Fruit fly (Drosophila melanogaster) whole organism, embryonic: Measurements from ENCODE around the gene sxe2.

Experiments
- Adf1 ChIP-seq: fragments of 200-800 bp; sonication (Bioruptor generic); IDR thresholded peaks from 2 replicates; pipeline ENCODE4 v1.3.6; 2022; ENCODE audit warnings: missing biosample characterization, missing genetic modification characterization
- BEAF-32 ChIP-seq: fragments of 200-800 bp; sonication (Bioruptor generic); optimal IDR thresholded peaks from 3 replicates; lab custom pipeline; 2017; ENCODE audit warnings: missing biosample characterization, missing genetic modification characterization, mild to moderate bottlenecking, moderate library complexity, missing genetic modification reagents
- CG10431 ChIP-seq: fragments of 200-800 bp; sonication (Bioruptor generic); optimal IDR thresholded peaks from 3 replicates; lab custom pipeline; 2018; ENCODE audit warnings: missing biosample characterization, mild to moderate bottlenecking, missing genetic modification characterization
- CG15696 ChIP-seq: fragments of 200-800 bp; sonication (Bioruptor generic); optimal IDR thresholded peaks from 2 replicates; lab custom pipeline; 2019; ENCODE audit warnings: missing biosample characterization, mild to moderate bottlenecking, missing genetic modification characterization, moderate library complexity
- CG18262 ChIP-seq: fragments of 200-800 bp; optimal IDR thresholded peaks from 3 replicates; lab custom pipeline; 2019; ENCODE audit warnings: missing biosample characterization, mild to moderate bottlenecking, missing genetic modification characterization, moderate library complexity
- CG18764 ChIP-seq: fragments of 200-800 bp; sonication (Bioruptor generic); optimal IDR thresholded peaks from 3 replicates; lab custom pipeline; 2016; ENCODE audit warnings: missing biosample characterization, missing genetic modification characterization
- CG34376 ChIP-seq: fragments of 200-800 bp; sonication (Bioruptor generic); optimal IDR thresholded peaks from 2 replicates; lab custom pipeline; 2018; ENCODE audit warnings: missing biosample characterization, mild to moderate bottlenecking, missing genetic modification characterization
- CG3726 ChIP-seq: fragments of 200-800 bp; sonication (Bioruptor generic); IDR thresholded peaks from 3 replicates; pipeline ENCODE4, ENCODE4 v1.3.6; 2022; ENCODE audit warnings: missing biosample characterization, missing genetic modification characterization
- CG6175 ChIP-seq: fragments of 200-800 bp; sonication (Bioruptor generic); IDR thresholded peaks from 3 replicates; pipeline ENCODE4 v1.3.6; 2022; ENCODE audit warnings: missing biosample characterization, missing genetic modification characterization
- CG6689 ChIP-seq: fragments of 200-800 bp; sonication (Bioruptor generic); IDR thresholded peaks from 2 replicates; pipeline ENCODE4 v1.3.6; 2022; ENCODE audit warnings: missing biosample characterization, missing genetic modification characterization
- CG7928 ChIP-seq: fragments of 200-800 bp; sonication (Bioruptor generic); optimal IDR thresholded peaks from 2 replicates; lab custom pipeline; 2017; ENCODE audit warnings: missing biosample characterization, mild to moderate bottlenecking, missing genetic modification characterization
- CG8281 ChIP-seq: fragments of 200-800 bp; sonication (Bioruptor generic); optimal IDR thresholded peaks from 2 replicates; lab custom pipeline; 2018; ENCODE audit warnings: missing biosample characterization, mild to moderate bottlenecking, missing genetic modification characterization, moderate library complexity
- D19A ChIP-seq: fragments of 200-800 bp; optimal IDR thresholded peaks from 3 replicates; lab custom pipeline; 2019; ENCODE audit warnings: missing biosample characterization, mild to moderate bottlenecking, missing genetic modification characterization, moderate library complexity
- Dbx ChIP-seq: fragments of 200-800 bp; sonication (Bioruptor generic); IDR thresholded peaks from 3 replicates; pipeline ENCODE4 v1.3.6; 2022; ENCODE audit warnings: missing biosample characterization, missing genetic modification characterization
- H15 ChIP-seq: fragments of 200-800 bp; sonication (Bioruptor generic); IDR thresholded peaks from 3 replicates; pipeline ENCODE4 v1.3.6; 2022; ENCODE audit warnings: missing biosample characterization, missing genetic modification characterization
- HHEX ChIP-seq: fragments of 200-800 bp; sonication (Bioruptor generic); optimal IDR thresholded peaks from 3 replicates; lab custom pipeline; 2017; ENCODE audit warnings: missing biosample characterization, mild to moderate bottlenecking, missing genetic modification characterization, missing genetic modification reagents
- HLH4C ChIP-seq: fragments of 200-800 bp; sonication (Bioruptor generic); IDR thresholded peaks from 3 replicates; pipeline ENCODE4 v1.3.6; 2022; ENCODE audit warnings: missing biosample characterization, missing genetic modification characterization; ENCODE audit not compliant: partially characterized antibody
- HLHmδ ChIP-seq: fragments of 200-800 bp; sonication (Bioruptor generic); optimal IDR thresholded peaks from 2 replicates; lab custom pipeline; 2018; ENCODE audit warnings: missing biosample characterization, mild to moderate bottlenecking, missing genetic modification characterization, moderate library complexity
- Hand ChIP-seq: fragments of 200-800 bp; sonication (Bioruptor generic); optimal IDR thresholded peaks from 2 replicates; lab custom pipeline; 2017; ENCODE audit warnings: mild to moderate bottlenecking, missing biosample characterization, missing genetic modification reagents, missing genetic modification characterization
- Hr3 ChIP-seq: fragments of 200-800 bp; sonication (Bioruptor generic); optimal IDR thresholded peaks from 3 replicates; lab custom pipeline; 2016; ENCODE audit warnings: missing biosample characterization, missing genetic modification characterization
- Hr39 ChIP-seq: fragments of >200 bp; optimal IDR thresholded peaks from 2 replicates; lab custom pipeline; 2017
- NK7.1 ChIP-seq: fragments of 200-800 bp; sonication (Bioruptor generic); optimal IDR thresholded peaks from 3 replicates; lab custom pipeline; 2016; ENCODE audit warnings: missing biosample characterization, missing genetic modification characterization
- Stat92E ChIP-seq, 3 experiments: fragments of >200 bp in 2 of 3; fragments of 200-800 bp in 1 of 3; sonication (Bioruptor generic) in 1 of 3; optimal IDR thresholded peaks; 2 replicates each; lab custom pipeline; 2017 to 2019; ENCODE audit warnings: missing biosample characterization in 3 of 3, missing genetic modification characterization in 3 of 3, mild to moderate bottlenecking in 1 of 3, moderate library complexity in 1 of 3
- bsh ChIP-seq, 2 experiments: fragments of 200-800 bp; sonication (Bioruptor generic); optimal IDR thresholded peaks; 2 replicates each; lab custom pipeline; 2017 to 2018; ENCODE audit warnings: mild to moderate bottlenecking in 2 of 2, missing biosample characterization in 2 of 2, missing genetic modification characterization in 2 of 2, moderate library complexity in 1 of 2
- cwo ChIP-seq: fragments of 200-800 bp; sonication (Bioruptor generic); optimal IDR thresholded peaks from 3 replicates; lab custom pipeline; 2017; ENCODE audit warnings: missing biosample characterization, missing genetic modification characterization, mild to moderate bottlenecking, moderate library complexity, missing genetic modification reagents
- dimm ChIP-seq: fragments of 200-800 bp; sonication (Bioruptor generic); IDR thresholded peaks from 2 replicates; pipeline ENCODE4 v1.3.6; 2022; ENCODE audit warnings: missing biosample characterization, missing genetic modification characterization
- fu2 ChIP-seq: fragments of 200-800 bp; sonication (Bioruptor generic); optimal IDR thresholded peaks from 2 replicates; lab custom pipeline; 2016; ENCODE audit warnings: missing biosample characterization, missing genetic modification characterization
- gt ChIP-seq: fragments of 200-800 bp; sonication (Bioruptor generic); IDR thresholded peaks from 2 replicates; pipeline ENCODE4 v1.3.6; 2022; ENCODE audit warnings: missing biosample characterization, missing genetic modification characterization
- ham ChIP-seq: fragments of 200-800 bp; sonication (Bioruptor generic); IDR thresholded peaks from 2 replicates; pipeline ENCODE4 v1.3.6; 2022; ENCODE audit warnings: missing biosample characterization, missing genetic modification characterization
- hb ChIP-seq: fragments of 200-800 bp; sonication (Bioruptor generic); IDR thresholded peaks from 3 replicates; pipeline ENCODE4 v1.3.6; 2022; ENCODE audit warnings: missing biosample characterization, missing genetic modification characterization; ENCODE audit not compliant: partially characterized antibody
- insv ChIP-seq, 2 experiments: fragments of 200-800 bp; sonication (Bioruptor generic); optimal IDR thresholded peaks; 3 replicates each; lab custom pipeline; 2016 to 2018; ENCODE audit warnings: missing biosample characterization in 2 of 2, missing genetic modification characterization in 2 of 2
- inv ChIP-seq: fragments of 200-800 bp; sonication (Bioruptor generic); IDR thresholded peaks from 2 replicates; pipeline ENCODE4 v1.3.6; 2022; ENCODE audit warnings: missing biosample characterization, missing genetic modification characterization; ENCODE audit not compliant: partially characterized antibody
- lbe ChIP-seq: fragments of 200-800 bp; sonication (Bioruptor generic); optimal IDR thresholded peaks from 2 replicates; lab custom pipeline; 2016; ENCODE audit warnings: missing biosample characterization, mild to moderate bottlenecking, missing genetic modification characterization
- nau ChIP-seq: fragments of 200-800 bp; sonication (Bioruptor generic); optimal IDR thresholded peaks from 3 replicates; lab custom pipeline; 2017; ENCODE audit warnings: missing biosample characterization, mild to moderate bottlenecking, missing genetic modification characterization, missing genetic modification reagents
- nerfin-1 ChIP-seq: fragments of 200-800 bp; sonication (Bioruptor generic); optimal IDR thresholded peaks from 3 replicates; lab custom pipeline; 2019; ENCODE audit warnings: missing biosample characterization, mild to moderate bottlenecking, missing genetic modification characterization, moderate library complexity
- org-1 ChIP-seq: fragments of 200-800 bp; sonication (Bioruptor generic); optimal IDR thresholded peaks from 2 replicates; lab custom pipeline; 2017; ENCODE audit warnings: missing biosample characterization, missing genetic modification characterization
- peb ChIP-seq: fragments of 200-800 bp; sonication (Bioruptor generic); IDR thresholded peaks from 2 replicates; pipeline ENCODE4 v1.3.6; 2022; ENCODE audit warnings: missing biosample characterization, missing genetic modification characterization
- prd ChIP-seq, 3 experiments: fragments of >200 bp in 2 of 3; fragments of 200-800 bp in 1 of 3; sonication (Bioruptor generic) in 1 of 3; optimal IDR thresholded peaks in 2 of 3; IDR thresholded peaks in 1 of 3; 2 replicates in 2 of 3; 3 replicates in 1 of 3; pipeline versions ENCODE4 v1.3.6 to Lab custom; 2017 to 2022; ENCODE audit warnings: missing biosample characterization in 1 of 3, missing genetic modification characterization in 1 of 3
- repo ChIP-seq: fragments of 200-800 bp; sonication (Bioruptor generic); optimal IDR thresholded peaks from 2 replicates; lab custom pipeline; 2016; ENCODE audit warnings: missing biosample characterization, missing genetic modification characterization
- so ChIP-seq: fragments of 200-800 bp; sonication (Bioruptor generic); IDR thresholded peaks from 3 replicates; pipeline ENCODE4 v1.3.6; 2022; ENCODE audit warnings: missing biosample characterization, missing genetic modification characterization
- sug ChIP-seq: fragments of 200-800 bp; optimal IDR thresholded peaks from 2 replicates; lab custom pipeline; 2019; ENCODE audit warnings: missing biosample characterization, mild to moderate bottlenecking, missing genetic modification characterization, moderate library complexity
- tup ChIP-seq: fragments of 200-800 bp; sonication (Bioruptor generic); optimal IDR thresholded peaks from 2 replicates; lab custom pipeline; 2016; ENCODE audit warnings: missing biosample characterization, mild to moderate bottlenecking, missing genetic modification characterization, moderate library complexity
- usp ChIP-seq: fragments of >200 bp; optimal IDR thresholded peaks from 2 replicates; lab custom pipeline; 2017; ENCODE audit warnings: missing biosample characterization, missing genetic modification characterization
- vnd ChIP-seq: fragments of 200-800 bp; sonication (Bioruptor generic); IDR thresholded peaks from 3 replicates; pipeline ENCODE4 v1.3.6; 2022; ENCODE audit warnings: missing biosample characterization, missing genetic modification characterization; ENCODE audit not compliant: partially characterized antibody
- zen ChIP-seq: fragments of 200-800 bp; sonication (Bioruptor generic); optimal IDR thresholded peaks from 3 replicates; lab custom pipeline; 2018; ENCODE audit warnings: missing biosample characterization, mild to moderate bottlenecking, missing genetic modification characterization, moderate library complexity
- zf30C ChIP-seq: fragments of 200-800 bp; sonication (Bioruptor generic); optimal IDR thresholded peaks from 3 replicates; lab custom pipeline; 2018; ENCODE audit warnings: missing biosample characterization, mild to moderate bottlenecking, missing genetic modification characterization
- zfh1 ChIP-seq: fragments of 200-800 bp; sonication (Bioruptor generic); IDR thresholded peaks from 3 replicates; pipeline ENCODE4 v1.3.6; 2022; ENCODE audit warnings: missing biosample characterization, missing genetic modification characterization

Gene sxe2

DNA sequence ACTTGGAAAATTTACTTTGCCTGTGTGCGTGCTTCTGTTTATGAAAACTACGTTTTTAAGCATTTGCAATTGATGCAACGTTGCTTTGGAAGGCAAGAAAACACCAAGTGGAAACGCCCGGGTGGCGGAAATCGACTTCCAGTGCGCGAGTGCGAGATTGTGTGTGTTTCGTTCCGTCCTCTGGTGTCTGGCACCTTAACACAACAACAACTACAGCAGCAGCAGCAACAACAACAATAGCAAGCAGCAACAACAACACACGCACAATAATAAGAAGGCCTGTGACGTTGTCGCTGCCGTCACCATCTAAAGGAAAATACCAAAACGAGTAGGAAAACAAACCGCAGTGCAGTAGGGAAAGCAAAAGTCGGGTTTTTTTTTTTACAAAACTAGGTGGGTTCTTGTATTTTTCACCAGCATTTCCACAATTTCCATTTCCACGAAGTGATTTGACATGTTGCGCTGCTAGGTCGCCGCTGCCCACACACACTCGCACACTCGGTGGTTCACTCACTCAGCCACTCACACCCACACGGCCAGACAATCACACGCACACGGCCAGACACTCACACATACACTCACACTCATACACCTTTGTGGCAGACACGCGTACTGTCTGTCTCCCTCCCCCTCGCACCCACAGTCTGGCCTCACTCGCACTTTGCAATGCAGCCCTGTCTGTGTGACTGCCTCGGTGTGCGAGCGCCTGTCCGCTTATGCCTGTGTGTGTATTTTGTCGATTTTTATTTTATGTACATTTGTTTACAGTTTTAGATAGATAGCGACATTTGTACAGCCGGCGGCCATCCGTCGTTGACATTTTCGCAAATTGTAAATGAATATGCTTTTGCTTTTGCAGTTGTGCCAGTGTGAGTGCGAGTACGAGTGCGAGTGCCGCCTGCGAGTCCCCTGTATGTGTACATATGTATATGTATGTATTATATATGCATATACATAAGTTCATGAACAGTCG, 15.9 kb downstream of the sxe2 start (continued):
- no peak for TF ChIP-seq zf30C
- no peak for TF ChIP-seq CG10431 (GFP tag; lab: Kevin White, UChicago)
- peak; percentile 84 for TF ChIP-seq zen (tag; lab: Kevin White, UChicago)
- no peak for TF ChIP-seq fu2 (GFP tag; lab: Kevin White, UChicago)
- TF ChIP-seq gt = no peak
- TF ChIP-seq inv (GFP tag; lab: Robert Waterston, UW) = 0 out of 2 replicates have a peak, but pooled peaks have one; percentile 2
- TF ChIP-seq zfh1 (GFP tag; lab: Robert Waterston, UW) = 0 out of 3 replicates have a peak, but pooled peaks have one; percentile 46
- TF ChIP-seq Dbx (GFP tag; lab: Robert Waterston, UW) = peak; percentile 36; the same call in 1 of the 3 replicates
- peak; percentile 93 for TF ChIP-seq HLHmδ (GFP tag; lab: Kevin White, UChicago)
- peak; percentile 26 for TF ChIP-seq D19A (tag; lab: Kevin White, UChicago)
- no peak for TF ChIP-seq HHEX (GFP tag; lab: Kevin White, UChicago)
- TF ChIP-seq vnd (GFP tag; lab: Robert Waterston, UW) = 0 out of 3 replicates have a peak, but pooled peaks have one; percentile 2
- TF ChIP-seq H15 (GFP tag; lab: Robert Waterston, UW) = no peak
- no peak for TF ChIP-seq NK7.1
- peak; percentile 71 for TF ChIP-seq lbe (GFP tag; lab: Kevin White, UChicago)
- no peak for TF ChIP-seq Hr3 (GFP tag; lab: Kevin White, UChicago)
- TF ChIP-seq CG7928 (GFP tag; lab: Kevin White, UChicago) = no peak
- peak; percentile 51 for TF ChIP-seq cwo
- peak; percentile 33; the same call in 1 of the 2 replicates for TF ChIP-seq peb
- no peak for TF ChIP-seq hb (GFP tag; lab: Robert Waterston, UW)
- no peak for TF ChIP-seq sug (tag; lab: Kevin White, UChicago)
- no peak for TF ChIP-seq Hand (GFP tag; lab: Kevin White, UChicago)
- no peak for TF ChIP-seq dimm
- TF ChIP-seq CG18764 (GFP tag; lab: Kevin White, UChicago) = no peak
- no peak for TF ChIP-seq ham
- no peak for TF ChIP-seq CG18262 (tag; lab: Kevin White, UChicago)
- peak; percentile 28 for TF ChIP-seq repo
- no peak for TF ChIP-seq BEAF-32 (GFP tag; lab: Kevin White, UChicago)
- no peak; the same call in 2 of the 3 replicates for TF ChIP-seq HLH4C (GFP tag; lab: Robert Waterston, UW)
- no peak for TF ChIP-seq CG6689 (GFP tag; lab: Robert Waterston, UW)
- peak in 1 of 2 experiments; percentile 12 for TF ChIP-seq bsh (GFP tag; optimal IDR thresholded peaks at IDR 0.05; lab: Kevin White, UChicago)
- TF ChIP-seq Adf1 (GFP tag; lab: Robert Waterston, UW) = peak; percentile 90
- TF ChIP-seq Stat92E (GFP tag; optimal IDR thresholded peaks at IDR 0.05; lab: Kevin White, UChicago) = peak in 2 of 3 experiments; percentile 32 to 94
- no peak for TF ChIP-seq tup (GFP tag; lab: Kevin White, UChicago)
- no peak for TF ChIP-seq prd (optimal IDR thresholded peaks at IDR 0.05; lab: Kevin White, UChicago)
- peak; percentile 45; the same call in 1 of the 3 replicates for TF ChIP-seq prd (GFP tag; IDR thresholded peaks at IDR 0.05; lab: Robert Waterston, UW)
- peak; percentile 2 for TF ChIP-seq CG15696 (tag; lab: Kevin White, UChicago)
- no peak for TF ChIP-seq org-1 (GFP tag; lab: Kevin White, UChicago)
- peak; percentile 99 for TF ChIP-seq CG6175 (GFP tag; lab: Robert Waterston, UW)
- TF ChIP-seq CG8281 (tag; lab: Kevin White, UChicago) = no peak
- no peak for TF ChIP-seq so
- TF ChIP-seq usp = no peak
- TF ChIP-seq insv (GFP tag; optimal IDR thresholded peaks at IDR 0.05; lab: Kevin White, UChicago) = peak in 1 of 2 experiments; percentile 49
- TF ChIP-seq Hr39 (lab: Kevin White, UChicago) = no peak
- TF ChIP-seq nerfin-1 (tag; lab: Kevin White, UChicago) = peak; percentile 64
- TF ChIP-seq CG34376 (GFP tag; lab: Kevin White, UChicago) = peak; percentile 20
- TF ChIP-seq CG3726 (GFP tag; lab: Robert Waterston, UW) = no peak
- peak; percentile 16 for TF ChIP-seq nau (GFP tag; lab: Kevin White, UChicago)
